Fruit fly (Drosophila melanogaster) whole organism, adult: ENCODE measurements around the gene Manf.

Experiments used
- CG11617 ChIP-seq: fragments of 200-800 bp; sonication (Bioruptor generic); optimal IDR thresholded peaks from 2 replicates; lab custom pipeline; 2017; ENCODE audit warnings: mild to moderate bottlenecking, missing biosample characterization, missing genetic modification reagents, missing genetic modification characterization
- CG12768 ChIP-seq: fragments of 200-800 bp; sonication (Bioruptor generic); optimal IDR thresholded peaks from 2 replicates; lab custom pipeline; 2017; ENCODE audit warnings: missing biosample characterization, missing genetic modification characterization, mild to moderate bottlenecking, moderate library complexity, missing genetic modification reagents
- CG14711 ChIP-seq: fragments of 200-800 bp; sonication (Bioruptor generic); optimal IDR thresholded peaks from 2 replicates; lab custom pipeline; 2018; ENCODE audit warnings: missing biosample characterization, mild to moderate bottlenecking, missing genetic modification characterization, moderate library complexity
- CG1620 ChIP-seq: fragments of 200-800 bp; sonication (Bioruptor generic); optimal IDR thresholded peaks from 2 replicates; lab custom pipeline; 2016; ENCODE audit warnings: missing biosample characterization, missing genetic modification characterization
- CG33017 ChIP-seq: fragments of 200-800 bp; sonication (Bioruptor generic); optimal IDR thresholded peaks from 2 replicates; lab custom pipeline; 2018; ENCODE audit warnings: missing biosample characterization, mild to moderate bottlenecking, missing genetic modification characterization, moderate library complexity
- CG5204 ChIP-seq: fragments of 200-800 bp; sonication (Bioruptor generic); optimal IDR thresholded peaks from 2 replicates; lab custom pipeline; 2016; ENCODE audit warnings: missing biosample characterization, missing genetic modification characterization
- CG7045 ChIP-seq: fragments of 200-800 bp; sonication (Bioruptor generic); optimal IDR thresholded peaks from 2 replicates; lab custom pipeline; 2017; ENCODE audit warnings: missing biosample characterization, mild to moderate bottlenecking, missing genetic modification characterization
- CG7101 ChIP-seq: fragments of 200-800 bp; sonication (Bioruptor generic); optimal IDR thresholded peaks from 2 replicates; lab custom pipeline; 2018; ENCODE audit warnings: missing biosample characterization, mild to moderate bottlenecking, missing genetic modification characterization, moderate library complexity
- Clk ChIP-seq: fragments of 200-800 bp; sonication (Bioruptor generic); optimal IDR thresholded peaks from 2 replicates; lab custom pipeline; 2017; ENCODE audit warnings: missing biosample characterization, missing genetic modification characterization
- Crg-1 ChIP-seq: fragments of 200-800 bp; sonication (Bioruptor generic); optimal IDR thresholded peaks from 2 replicates; lab custom pipeline; 2016; ENCODE audit warnings: missing biosample characterization, missing genetic modification characterization
- Hr96 ChIP-seq: fragments of 200-800 bp; sonication (Bioruptor generic); optimal IDR thresholded peaks from 2 replicates; lab custom pipeline; 2016; ENCODE audit warnings: missing biosample characterization, missing genetic modification characterization
- Mnt ChIP-seq: fragments of 200-800 bp; sonication (Bioruptor generic); optimal IDR thresholded peaks from 2 replicates; lab custom pipeline; 2016; ENCODE audit warnings: missing biosample characterization, mild to moderate bottlenecking, missing genetic modification characterization
- bab1 ChIP-seq: fragments of 200-800 bp; sonication (Bioruptor generic); optimal IDR thresholded peaks from 3 replicates; lab custom pipeline; 2019; ENCODE audit warnings: missing biosample characterization, mild to moderate bottlenecking, missing genetic modification characterization, moderate library complexity
- cic ChIP-seq: fragments of 200-800 bp; sonication (Bioruptor generic); optimal IDR thresholded peaks from 2 replicates; lab custom pipeline; 2017; ENCODE audit warnings: missing biosample characterization, mild to moderate bottlenecking, missing genetic modification characterization, moderate library complexity
- cnc ChIP-seq, 2 experiments: fragments of >200 bp; optimal IDR thresholded peaks; 2 replicates each; lab custom pipeline; 2017
- kay ChIP-seq: fragments of 200-800 bp; sonication (Bioruptor generic); peaks from one replicate; lab custom pipeline; 2016; ENCODE audit warnings: missing biosample characterization, missing genetic modification characterization, borderline replicate concordance
- ovo ChIP-seq: fragments of 200-800 bp; sonication (Bioruptor generic); optimal IDR thresholded peaks from 2 replicates; lab custom pipeline; 2016; ENCODE audit warnings: missing biosample characterization, missing genetic modification characterization
- pad ChIP-seq: fragments of 200-800 bp; sonication (Bioruptor generic); optimal IDR thresholded peaks from 3 replicates; lab custom pipeline; 2017; ENCODE audit warnings: missing biosample characterization, missing genetic modification characterization, mild to moderate bottlenecking, moderate library complexity, missing genetic modification reagents
- tj ChIP-seq: fragments of 200-800 bp; sonication (Bioruptor generic); optimal IDR thresholded peaks from 3 replicates; lab custom pipeline; 2017; ENCODE audit warnings: missing biosample characterization, mild to moderate bottlenecking, missing genetic modification characterization, moderate library complexity
- toe ChIP-seq: fragments of 200-800 bp; sonication (Bioruptor generic); optimal IDR thresholded peaks from 2 replicates; lab custom pipeline; 2016; ENCODE audit warnings: missing biosample characterization, missing genetic modification characterization

Manf gene

DNA sequence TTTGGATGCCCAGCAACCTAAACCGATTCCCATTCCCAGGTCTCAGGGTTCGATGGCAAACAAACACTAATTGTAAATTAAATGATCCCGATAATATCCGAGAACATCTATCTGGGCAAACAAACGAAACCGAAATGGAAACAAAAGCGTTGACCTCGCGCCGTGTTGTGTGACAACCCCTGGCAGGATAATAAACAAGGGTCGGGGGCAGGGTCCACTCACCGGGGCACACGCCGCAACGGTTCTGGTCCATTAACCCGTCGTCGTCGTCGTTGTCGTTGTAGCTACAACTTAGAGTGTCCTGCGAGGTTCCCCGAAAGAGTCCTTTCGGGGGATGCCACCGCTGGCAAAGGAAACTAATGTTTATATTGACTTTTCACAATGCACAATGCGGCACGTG lies 39.9 kb downstream of the Manf start:
- TF ChIP-seq CG11617 (no peak), CG7101 (no peak), Clk (GFP tag; lab: Kevin White, UChicago) (no peak), ovo (no peak), cnc (optimal IDR thresholded peaks at IDR 0.05; lab: Kevin White, UChicago) (no peak), pad (GFP tag; lab: Kevin White, UChicago) (no peak), bab1 (GFP tag; lab: Kevin White, UChicago) (no peak), toe (GFP tag; lab: Kevin White, UChicago) (no peak), CG14711 (tag; lab: Kevin White, UChicago) (no peak), Mnt (GFP tag; lab: Kevin White, UChicago) (no peak), CG5204 (GFP tag; lab: Kevin White, UChicago) (no peak), CG7045 (GFP tag; lab: Kevin White, UChicago) (no peak), kay (no peak), CG12768 (no peak), cic (GFP tag; lab: Kevin White, UChicago) (no peak)

dm6 chr3R:16394531-16394930 lies 45.3 kb downstream of the Manf start:
- no peak for TF ChIP-seq CG33017 (tag; lab: Kevin White, UChicago)
- no peak for TF ChIP-seq CG7101
- TF ChIP-seq Mnt (GFP tag; lab: Kevin White, UChicago), result no peak
- no peak for TF ChIP-seq kay
- no peak for TF ChIP-seq bab1 (GFP tag; lab: Kevin White, UChicago)
- no peak for TF ChIP-seq CG14711 (tag; lab: Kevin White, UChicago)
- no peak for TF ChIP-seq toe (GFP tag; lab: Kevin White, UChicago)
- no peak for TF ChIP-seq CG5204 (GFP tag; lab: Kevin White, UChicago)
- no peak for TF ChIP-seq CG12768
- TF ChIP-seq pad (GFP tag; lab: Kevin White, UChicago), result no peak
- no peak for TF ChIP-seq cic (GFP tag; lab: Kevin White, UChicago)
- TF ChIP-seq ovo, result no peak

DNA sequence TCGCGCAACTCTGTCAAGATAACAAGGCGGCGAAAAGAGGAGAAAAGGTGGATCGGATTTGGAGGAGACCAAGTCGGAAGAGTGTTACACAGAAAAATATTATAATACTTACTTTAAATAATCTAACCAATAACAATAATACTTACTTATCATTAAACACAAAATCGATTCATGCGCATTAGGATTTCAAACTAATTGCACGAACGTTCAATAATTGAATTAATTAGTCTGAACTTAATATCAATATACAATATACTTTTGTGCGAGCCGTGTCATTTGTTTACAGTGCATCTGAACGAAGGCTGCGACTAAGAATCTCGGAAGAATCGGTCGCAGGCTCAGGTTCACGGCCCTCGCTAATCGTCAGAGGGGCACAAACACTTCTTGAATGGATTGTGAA lies 46.2 kb downstream of the Manf start:
- TF ChIP-seq CG7045 (GFP tag; lab: Kevin White, UChicago) (no peak), bab1 (GFP tag; lab: Kevin White, UChicago) (no peak), Mnt (GFP tag; lab: Kevin White, UChicago) (no peak), CG14711 (tag; lab: Kevin White, UChicago) (no peak), CG33017 (tag; lab: Kevin White, UChicago) (no peak), cic (GFP tag; lab: Kevin White, UChicago) (no peak), CG7101 (no peak), toe (GFP tag; lab: Kevin White, UChicago) (no peak), kay (no peak), ovo (no peak), cnc (optimal IDR thresholded peaks at IDR 0.05; lab: Kevin White, UChicago) (no peak), pad (GFP tag; lab: Kevin White, UChicago) (no peak), CG1620 (GFP tag; lab: Kevin White, UChicago) (no peak), Hr96 (no peak), CG5204 (GFP tag; lab: Kevin White, UChicago) (no peak), CG12768 (no peak), tj (GFP tag; lab: Kevin White, UChicago) (no peak), Clk (GFP tag; lab: Kevin White, UChicago) (no peak), CG11617 (no peak), Crg-1 (GFP tag; lab: Kevin White, UChicago) (no peak)

DNA sequence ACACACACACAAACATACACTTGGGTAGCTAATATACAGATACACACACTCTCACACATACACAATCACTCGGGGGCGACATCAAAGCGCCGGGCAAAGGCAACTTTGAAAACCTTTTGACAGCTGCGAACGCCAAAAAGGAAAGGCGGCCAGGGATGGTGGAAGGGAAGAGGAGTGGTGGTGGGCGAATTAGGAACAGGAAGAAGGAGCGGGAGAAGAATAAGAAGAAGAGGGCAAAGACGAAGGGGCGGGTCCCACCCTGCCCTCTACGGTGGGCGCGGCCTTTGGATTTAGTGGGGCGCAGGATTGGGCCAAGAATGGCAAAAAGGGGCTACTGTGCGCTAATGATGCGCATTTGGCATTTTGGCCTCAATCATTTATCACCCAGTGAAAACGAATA lies 47.4 kb downstream of the Manf start:
- TF ChIP-seq CG7101 (no peak), CG14711 (tag; lab: Kevin White, UChicago) (no peak), kay (no peak), CG12768 (no peak), pad (GFP tag; lab: Kevin White, UChicago) (no peak), CG5204 (GFP tag; lab: Kevin White, UChicago) (no peak), tj (GFP tag; lab: Kevin White, UChicago) (no peak), Crg-1 (GFP tag; lab: Kevin White, UChicago) (no peak), CG1620 (GFP tag; lab: Kevin White, UChicago) (no peak), bab1 (GFP tag; lab: Kevin White, UChicago) (no peak), cnc (optimal IDR thresholded peaks at IDR 0.05; lab: Kevin White, UChicago) (no peak), Hr96 (no peak), Clk (GFP tag; lab: Kevin White, UChicago) (no peak), ovo (no peak), CG7045 (GFP tag; lab: Kevin White, UChicago) (no peak)
